Worm (Caenorhabditis elegans): Measurements from ENCODE around the gene srbc-58.

Gene srbc-58

DNA sequence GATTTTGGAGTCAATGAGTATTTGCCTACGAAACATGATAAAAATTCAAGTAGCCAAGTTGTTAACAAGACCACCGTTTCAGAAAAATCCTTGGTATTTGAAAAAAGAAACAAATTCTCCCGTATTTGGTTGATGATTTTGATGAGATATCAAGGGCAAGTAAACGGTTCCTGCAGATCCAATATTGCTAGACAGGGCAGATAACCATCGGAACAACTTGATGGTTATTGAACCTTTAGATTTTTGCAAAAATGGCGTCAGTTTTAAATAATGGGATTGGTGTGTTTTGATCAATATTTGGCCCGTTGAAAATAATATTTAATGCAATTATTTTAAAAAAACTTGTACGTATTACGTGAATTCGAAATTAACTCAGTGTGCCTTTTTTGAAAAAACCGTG is 25.5 kb downstream of the srbc-58 start:
- no peak for TF ChIP-seq isw-1 (GFP tag; IDR thresholded peaks at IDR 0.05)
- TF ChIP-seq nhr-85 (tag): peak; percentile 51
- peak; percentile 53 for TF ChIP-seq lin-14 (GFP tag; optimal IDR thresholded peaks at IDR 0.05)

DNA sequence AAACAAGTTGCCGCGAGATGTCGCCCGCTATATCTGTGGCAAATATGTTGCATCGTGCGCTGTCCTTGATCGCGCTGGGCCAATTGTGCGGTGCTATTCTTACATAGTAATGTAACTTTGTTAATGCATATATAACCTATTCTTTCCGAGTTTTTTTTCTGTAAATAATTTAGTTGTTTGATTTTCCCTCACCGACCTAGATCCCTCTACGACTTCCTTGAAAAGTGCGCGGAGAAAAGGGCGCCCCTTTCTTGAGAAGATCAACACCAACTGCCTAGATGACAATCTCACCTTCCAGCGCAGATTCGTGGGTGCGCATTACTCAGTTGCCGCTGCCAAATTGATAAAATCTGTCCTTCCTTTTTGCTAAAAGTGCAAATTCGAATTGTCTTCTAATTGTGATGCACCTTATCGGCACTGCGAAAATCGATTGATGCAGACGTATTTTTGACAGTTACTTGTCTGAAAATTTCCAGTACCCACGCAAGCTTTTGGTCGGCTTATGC is 26.8 kb downstream of the srbc-58 start:
- TF ChIP-seq unc-86 (tag; optimal IDR thresholded peaks at IDR 0.05) (no peak), aha-1 (tag; optimal IDR thresholded peaks at IDR 0.05) (no peak), pqm-1 (tag; optimal IDR thresholded peaks at IDR 0.05) (no peak), nhr-85 (tag) (peak; percentile 89), ama-1 (optimal IDR thresholded peaks at IDR 0.05) (no peak), nhr-77 (tag; optimal IDR thresholded peaks at IDR 0.05) (no peak), rnt-1 (tag; optimal IDR thresholded peaks at IDR 0.05) (peak; percentile 36), mab-9 (GFP tag; IDR thresholded peaks at IDR 0.05) (no peak), ztf-4 (tag; optimal IDR thresholded peaks at IDR 0.05) (no peak), efl-1 (optimal IDR thresholded peaks at IDR 0.05) (no peak), efl-1 (GFP tag; optimal IDR thresholded peaks at IDR 0.05 in 1 of 2) (peak in 1 of 2 experiments; percentile 68), elt-2 (tag; optimal IDR thresholded peaks at IDR 0.05) (no peak), snpc-4 (tag; optimal IDR thresholded peaks at IDR 0.05) (no peak), lin-15B (tag; optimal IDR thresholded peaks at IDR 0.05) (no peak), unc-62 (GFP tag; optimal IDR thresholded peaks at IDR 0.05) (no peak), lin-14 (GFP tag; optimal IDR thresholded peaks at IDR 0.05) (peak; percentile 74), vab-15 (tag; optimal IDR thresholded peaks at IDR 0.05) (no peak)

DNA sequence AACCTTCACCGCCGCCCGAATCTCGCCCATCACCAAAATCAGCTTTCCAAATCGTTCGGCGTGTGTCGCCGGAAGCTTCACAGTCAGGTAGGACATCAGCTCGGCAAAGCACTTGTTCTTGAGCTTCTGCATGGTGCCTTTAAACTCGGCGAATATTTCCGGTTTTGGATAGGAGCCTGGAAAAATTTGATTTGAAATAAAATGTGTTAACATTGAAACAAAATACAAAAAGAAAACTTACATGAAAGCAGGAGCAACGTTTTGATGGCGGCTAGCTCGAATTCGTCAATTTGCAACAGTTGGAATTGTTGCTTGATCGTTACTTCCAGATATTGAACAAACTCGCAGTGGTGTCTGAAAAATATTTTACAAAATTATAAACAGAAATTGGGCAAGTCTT is 27.9 kb downstream of the srbc-58 start:
- no peak for TF ChIP-seq pax-3 (tag; optimal IDR thresholded peaks at IDR 0.05)
- no peak for TF ChIP-seq ceh-8 (GFP tag; optimal IDR thresholded peaks at IDR 0.05)
- TF ChIP-seq nhr-19 (GFP tag; conservative IDR thresholded peaks at IDR 0.05): no peak
- no peak for TF ChIP-seq unc-86 (tag; optimal IDR thresholded peaks at IDR 0.05)
- no peak for TF ChIP-seq nhr-237 (tag; optimal IDR thresholded peaks at IDR 0.05)
- TF ChIP-seq efl-3 (GFP tag; optimal IDR thresholded peaks at IDR 0.05): no peak
- TF ChIP-seq nhr-47 (tag; optimal IDR thresholded peaks at IDR 0.05): no peak
- TF ChIP-seq ceh-90 (tag; optimal IDR thresholded peaks at IDR 0.05): no peak
- TF ChIP-seq zip-4 (GFP tag; optimal IDR thresholded peaks at IDR 0.05): no peak
- TF ChIP-seq aha-1 (tag; optimal IDR thresholded peaks at IDR 0.05): no peak
- TF ChIP-seq vab-15 (tag; optimal IDR thresholded peaks at IDR 0.05): no peak
- TF ChIP-seq elt-2 (tag; optimal IDR thresholded peaks at IDR 0.05): no peak
- no peak for TF ChIP-seq nhr-76 (tag; optimal IDR thresholded peaks at IDR 0.05)
- TF ChIP-seq unc-98 (GFP tag; IDR thresholded peaks at IDR 0.05): no peak
- no peak for TF ChIP-seq isw-1 (GFP tag; IDR thresholded peaks at IDR 0.05)
- TF ChIP-seq lir-3 (tag; optimal IDR thresholded peaks at IDR 0.05; ENCODE audit: poor library complexity): no peak
- no peak for TF ChIP-seq lin-15B (tag; optimal IDR thresholded peaks at IDR 0.05)
- TF ChIP-seq dpl-1 (GFP tag; optimal IDR thresholded peaks at IDR 0.05): no peak

DNA sequence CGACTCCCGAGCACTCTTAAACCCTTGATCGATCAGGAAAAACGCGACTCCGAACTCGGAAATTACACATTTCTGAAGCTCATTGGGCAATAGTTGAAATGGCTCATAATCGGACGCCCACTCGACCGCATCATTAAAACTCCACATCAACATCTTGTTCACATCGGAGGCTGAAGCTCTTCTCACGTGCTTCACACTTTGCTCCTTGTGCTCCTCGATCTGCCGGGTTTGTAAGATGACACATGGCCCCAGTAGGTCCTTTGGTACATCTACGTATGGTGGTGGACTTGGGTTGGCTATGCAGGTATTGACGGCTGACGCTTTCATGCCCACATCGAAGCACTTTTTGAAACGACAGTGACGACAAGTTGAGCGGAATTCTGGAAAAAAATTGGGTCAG is 28.7 kb downstream of the srbc-58 start:
- TF ChIP-seq unc-98 (GFP tag; IDR thresholded peaks at IDR 0.05) (no peak), fkh-10 (GFP tag; optimal IDR thresholded peaks at IDR 0.05) (no peak), lin-13 (GFP tag; optimal IDR thresholded peaks at IDR 0.05) (no peak), grh-1 (GFP tag; IDR thresholded peaks at IDR 0.05) (no peak), sox-4 (tag; optimal IDR thresholded peaks at IDR 0.05) (no peak), tbx-2 (tag; optimal IDR thresholded peaks at IDR 0.05) (no peak)

DNA sequence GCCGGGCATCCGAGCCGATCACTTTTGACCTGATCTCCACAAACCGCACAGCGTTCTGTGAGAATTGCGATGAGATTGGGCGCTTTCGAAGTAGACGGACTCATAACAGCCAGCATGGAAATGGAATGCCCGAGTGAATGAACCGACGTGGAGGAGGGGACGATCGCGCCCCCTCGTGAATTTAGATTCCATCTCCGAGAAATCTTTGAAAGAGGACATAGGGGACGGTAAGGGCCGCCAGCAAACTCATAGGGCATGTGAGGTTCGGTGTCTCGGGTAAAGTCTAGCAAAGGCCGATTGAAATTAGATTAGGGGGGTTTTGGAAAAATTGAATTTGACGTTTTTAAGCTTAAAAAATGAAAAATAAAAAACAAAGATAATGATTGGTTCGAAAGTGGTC is 29.7 kb downstream of the srbc-58 start, which contains the start of gene nhr-270:
nhr-270 (minus strand) TSS at position 257 of the 400 bp plus-strand sequence.
- TF ChIP-seq nhr-71 (tag; optimal IDR thresholded peaks at IDR 0.05) (no peak), lin-14 (GFP tag; optimal IDR thresholded peaks at IDR 0.05) (peak; percentile 32), nhr-85 (tag) (peak; percentile 41), ztf-11 (tag; optimal IDR thresholded peaks at IDR 0.05) (no peak), nhr-84 (tag; optimal IDR thresholded peaks at IDR 0.05) (no peak)
